Worm (Caenorhabditis elegans) whole organism, L1 larva: ENCODE results near the gene ugt-58.

Source experiments
- C04F5.9 ChIP-seq: sonication (generic microtip); optimal IDR thresholded peaks from 2 replicates; lab custom pipeline; 2016; ENCODE audit warnings: missing genetic modification characterization, missing compliant biosample characterization
- C34B4.2 ChIP-seq: sonication (generic microtip); optimal IDR thresholded peaks from 2 replicates; lab custom pipeline; 2017; ENCODE audit warnings: mild to moderate bottlenecking, missing genetic modification characterization, missing compliant biosample characterization
- Y116A8C.19 ChIP-seq: sonication (generic microtip); optimal IDR thresholded peaks from 2 replicates; lab custom pipeline; 2016; ENCODE audit warnings: missing compliant biosample characterization, missing genetic modification characterization, borderline replicate concordance
- aha-1 ChIP-seq: fragments of 150-350 bp; optimal IDR thresholded peaks from 2 replicates; lab custom pipeline; 2014; ENCODE audit warnings: missing biosample characterization, missing genetic modification characterization
- alr-1 ChIP-seq: fragments of 200-800 bp; sonication (Bioruptor generic); optimal IDR thresholded peaks from 2 replicates; lab custom pipeline; 2018; ENCODE audit warnings: borderline replicate concordance, mild to moderate bottlenecking, missing genetic modification characterization, missing compliant biosample characterization
- blmp-1 ChIP-seq: fragments of 150-350 bp; optimal IDR thresholded peaks from 2 replicates; lab custom pipeline; 2014; ENCODE audit warnings: missing biosample characterization, missing genetic modification characterization
- ceh-82 ChIP-seq, 3 experiments: fragments of 150-350 bp in 1 of 3; sonication (generic microtip) in 2 of 3; optimal IDR thresholded peaks; 2 replicates each; lab custom pipeline; 2014 to 2017; ENCODE audit warnings: missing biosample characterization in 3 of 3, missing genetic modification characterization in 3 of 3
- ceh-90 ChIP-seq: sonication (generic microtip); optimal IDR thresholded peaks from 2 replicates; lab custom pipeline; 2016; ENCODE audit warnings: missing genetic modification characterization, missing compliant biosample characterization
- ces-1 ChIP-seq: fragments of 150-350 bp; optimal IDR thresholded peaks from 2 replicates; lab custom pipeline; 2014; ENCODE audit warnings: missing biosample characterization, missing genetic modification reagents, missing genetic modification characterization
- dsc-1 ChIP-seq: sonication (generic microtip); optimal IDR thresholded peaks from 2 replicates; lab custom pipeline; 2016; ENCODE audit warnings: mild to moderate bottlenecking, missing genetic modification characterization, missing compliant biosample characterization
- efl-3 ChIP-seq: fragments of 200-800 bp; sonication (Bioruptor generic); optimal IDR thresholded peaks from 2 replicates; lab custom pipeline; 2018; ENCODE audit warnings: mild to moderate bottlenecking, missing genetic modification characterization, missing compliant biosample characterization
- egl-13 ChIP-seq: sonication (generic microtip); optimal IDR thresholded peaks from 2 replicates; lab custom pipeline; 2016; ENCODE audit warnings: missing genotype, missing genetic modification reagents, missing genetic modification characterization, missing compliant biosample characterization
- egl-27 ChIP-seq, 2 experiments: fragments of 150-350 bp in 1 of 2; sonication (generic microtip); optimal IDR thresholded peaks; 3 replicates each; lab custom pipeline; 2017 to 2018; ENCODE audit warnings: missing biosample characterization in 2 of 2, missing genetic modification characterization in 2 of 2, missing genetic modification reagents in 2 of 2
- elt-2 ChIP-seq: sonication (generic microtip); optimal IDR thresholded peaks from 2 replicates; lab custom pipeline; 2016; ENCODE audit warnings: missing genetic modification characterization, mild to moderate bottlenecking, inconsistent platforms, missing compliant biosample characterization, missing genetic modification reagents
- elt-3 ChIP-seq, 6 experiments: fragments of 150-350 bp in 1 of 6; sonication (generic microtip); optimal IDR thresholded peaks; 2 replicates each; lab custom pipeline; 2017 to 2018; ENCODE audit warnings: missing biosample characterization in 6 of 6, missing genetic modification characterization in 6 of 6, inconsistent platforms in 1 of 6
- ets-5 ChIP-seq: fragments of 200-800 bp; sonication (Bioruptor generic); IDR thresholded peaks from 2 replicates; pipeline ENCODE4 v1.3.6; 2022; ENCODE audit warnings: missing genetic modification characterization, missing compliant biosample characterization
- fkh-10 ChIP-seq: sonication (generic microtip); optimal IDR thresholded peaks from 2 replicates; lab custom pipeline; 2017; ENCODE audit warnings: missing biosample characterization, missing genetic modification reagents, missing genetic modification characterization
- fkh-4 ChIP-seq: sonication (generic microtip); optimal IDR thresholded peaks from 2 replicates; lab custom pipeline; 2016; ENCODE audit warnings: missing compliant biosample characterization, missing genetic modification characterization, borderline replicate concordance
- grh-1 ChIP-seq: fragments of 200-800 bp; sonication (Bioruptor generic); IDR thresholded peaks from 2 replicates; pipeline ENCODE4 v1.3.6; 2022; ENCODE audit warnings: missing genetic modification reagents, missing genetic modification characterization, missing compliant biosample characterization
- hlh-17 ChIP-seq: fragments of 200-800 bp; sonication (Bioruptor generic); optimal IDR thresholded peaks from 2 replicates; lab custom pipeline; 2018; ENCODE audit warnings: missing genetic modification characterization, mild to moderate bottlenecking, missing compliant biosample characterization, moderate library complexity, borderline replicate concordance
- hlh-4 ChIP-seq: sonication (generic microtip); optimal IDR thresholded peaks from 2 replicates; lab custom pipeline; 2016; ENCODE audit warnings: mild to moderate bottlenecking, missing genetic modification characterization, missing compliant biosample characterization
- hpl-2 ChIP-seq: fragments of 150-350 bp; optimal IDR thresholded peaks from 2 replicates; lab custom pipeline; 2014; ENCODE audit warnings: missing biosample characterization, missing genetic modification reagents, missing genetic modification characterization
- irx-1 ChIP-seq: sonication (generic microtip); optimal IDR thresholded peaks from 2 replicates; lab custom pipeline; 2016; ENCODE audit warnings: missing genetic modification characterization, missing compliant biosample characterization
- isw-1 ChIP-seq: fragments of 200-800 bp; sonication (Bioruptor generic); IDR thresholded peaks from 2 replicates; pipeline ENCODE4 v1.3.6; 2022; ENCODE audit warnings: missing genetic modification characterization, missing compliant biosample characterization
- lin-13 ChIP-seq: fragments of 150-350 bp; optimal IDR thresholded peaks from 2 replicates; lab custom pipeline; 2014; ENCODE audit warnings: missing biosample characterization, missing genetic modification reagents, missing genetic modification characterization
- lin-14 ChIP-seq: fragments of 200-800 bp; sonication (Bioruptor generic); optimal IDR thresholded peaks from 2 replicates; lab custom pipeline; 2018; ENCODE audit warnings: mild to moderate bottlenecking, missing genetic modification characterization, moderate library complexity, missing compliant biosample characterization
- lir-3 ChIP-seq: sonication (generic microtip); optimal IDR thresholded peaks from 2 replicates; lab custom pipeline; 2016; ENCODE audit warnings: mild to moderate bottlenecking, missing genetic modification characterization, moderate library complexity, missing compliant biosample characterization; ENCODE audit not compliant: poor library complexity
- lsy-2 ChIP-seq, 2 experiments: fragments of 150-350 bp; optimal IDR thresholded peaks; 2 replicates each; lab custom pipeline; 2014; ENCODE audit warnings: missing biosample characterization in 2 of 2, missing genetic modification characterization in 2 of 2
- mab-9 ChIP-seq: fragments of 200-800 bp; sonication (Bioruptor generic); IDR thresholded peaks from 2 replicates; pipeline ENCODE4 v1.3.6; 2022; ENCODE audit warnings: missing genetic modification reagents, missing genetic modification characterization, missing compliant biosample characterization
- mdl-1 ChIP-seq, 2 experiments: fragments of 150-350 bp; optimal IDR thresholded peaks; 2 replicates each; lab custom pipeline; 2014 to 2017; ENCODE audit warnings: missing biosample characterization in 2 of 2, missing genetic modification characterization in 2 of 2, inconsistent platforms in 1 of 2
- nhr-11 ChIP-seq: fragments of 150-350 bp; optimal IDR thresholded peaks from 2 replicates; lab custom pipeline; 2014; ENCODE audit warnings: missing biosample characterization, missing genetic modification characterization
- nhr-19 ChIP-seq: fragments of 200-800 bp; sonication (Bioruptor generic); conservative IDR thresholded peaks from 2 replicates; pipeline ENCODE4 v1.3.6; 2022; ENCODE audit warnings: missing genetic modification characterization, missing compliant biosample characterization
- nhr-20 ChIP-seq: sonication (generic microtip); optimal IDR thresholded peaks from 2 replicates; lab custom pipeline; 2016; ENCODE audit warnings: mild to moderate bottlenecking, missing genetic modification characterization, missing compliant biosample characterization
- nhr-237 ChIP-seq: fragments of 150-350 bp; optimal IDR thresholded peaks from 2 replicates; lab custom pipeline; 2014; ENCODE audit warnings: missing biosample characterization, missing genetic modification characterization
- nhr-28 ChIP-seq: fragments of 150-350 bp; optimal IDR thresholded peaks from 2 replicates; lab custom pipeline; 2014; ENCODE audit warnings: missing biosample characterization, missing genetic modification characterization
- nhr-47 ChIP-seq: sonication (generic microtip); optimal IDR thresholded peaks from 2 replicates; lab custom pipeline; 2016; ENCODE audit warnings: mild to moderate bottlenecking, missing genetic modification characterization, moderate library complexity, missing compliant biosample characterization
- nhr-71 ChIP-seq: sonication (generic microtip); optimal IDR thresholded peaks from 2 replicates; lab custom pipeline; 2016; ENCODE audit warnings: mild to moderate bottlenecking, missing genetic modification characterization, moderate library complexity, missing compliant biosample characterization
- nhr-77 ChIP-seq: fragments of 150-350 bp; optimal IDR thresholded peaks from 2 replicates; lab custom pipeline; 2014; ENCODE audit warnings: missing biosample characterization, missing genetic modification characterization
- nhr-84 ChIP-seq: sonication (generic microtip); optimal IDR thresholded peaks from 2 replicates; lab custom pipeline; 2017; ENCODE audit warnings: missing biosample characterization, missing genetic modification characterization
- pag-3 ChIP-seq: sonication (generic microtip); optimal IDR thresholded peaks from 2 replicates; lab custom pipeline; 2017; ENCODE audit warnings: missing genetic modification characterization, mild to moderate bottlenecking, missing compliant biosample characterization, antibody characterized with exemption, borderline replicate concordance; ENCODE audit not compliant: insufficient read depth
- pax-3 ChIP-seq: fragments of 200-800 bp; sonication (Bioruptor generic); optimal IDR thresholded peaks from 2 replicates; lab custom pipeline; 2018; ENCODE audit warnings: mild to moderate bottlenecking, missing genetic modification characterization, moderate library complexity, missing compliant biosample characterization
- pqm-1 ChIP-seq: sonication (generic microtip); optimal IDR thresholded peaks from 3 replicates; lab custom pipeline; 2017; ENCODE audit warnings: missing biosample characterization, missing genetic modification characterization
- rnt-1 ChIP-seq: sonication (generic microtip); optimal IDR thresholded peaks from 2 replicates; lab custom pipeline; 2016; ENCODE audit warnings: mild to moderate bottlenecking, missing genetic modification characterization, moderate library complexity, missing compliant biosample characterization
- skn-1 ChIP-seq: fragments of 150-350 bp; optimal IDR thresholded peaks from 2 replicates; lab custom pipeline; 2014; ENCODE audit warnings: missing biosample characterization, missing genetic modification characterization
- sptf-1 ChIP-seq: fragments of 150-350 bp; optimal IDR thresholded peaks from 2 replicates; lab custom pipeline; 2014; ENCODE audit warnings: missing biosample characterization, missing genetic modification characterization
- tlp-1 ChIP-seq: fragments of 150-350 bp; optimal IDR thresholded peaks from 2 replicates; lab custom pipeline; 2014; ENCODE audit warnings: missing biosample characterization, missing genetic modification characterization
- unc-130 ChIP-seq: fragments of 150-350 bp; optimal IDR thresholded peaks from 2 replicates; lab custom pipeline; 2017; ENCODE audit warnings: missing biosample characterization, missing genetic modification characterization, inconsistent platforms
- unc-30 ChIP-seq: sonication (generic microtip); optimal IDR thresholded peaks from 2 replicates; lab custom pipeline; 2017; ENCODE audit warnings: missing biosample characterization, missing genetic modification characterization
- vab-15 ChIP-seq: sonication (generic microtip); optimal IDR thresholded peaks from 2 replicates; lab custom pipeline; 2017; ENCODE audit warnings: missing genotype, mild to moderate bottlenecking, missing genetic modification characterization, missing compliant biosample characterization
- xbp-1 ChIP-seq: sonication (generic microtip); optimal IDR thresholded peaks from 2 replicates; lab custom pipeline; 2016; ENCODE audit warnings: missing genetic modification characterization, missing compliant biosample characterization
- zip-4 ChIP-seq: fragments of 200-800 bp; sonication (Bioruptor generic); optimal IDR thresholded peaks from 2 replicates; lab custom pipeline; 2018; ENCODE audit warnings: mild to moderate bottlenecking, missing genetic modification characterization, moderate library complexity, missing compliant biosample characterization
- ztf-11 ChIP-seq, 2 experiments: sonication (generic microtip); optimal IDR thresholded peaks; 2 replicates each; lab custom pipeline; 2016 to 2017; ENCODE audit warnings: missing genetic modification characterization in 2 of 2, missing biosample characterization in 1 of 2, missing compliant biosample characterization in 1 of 2

Gene ugt-58

ce11 chrII:9603419-9603818 lies 16.8 kb upstream of the ugt-58 start:
- TF ChIP-seq nhr-19 (GFP tag; lab: Robert Waterston, UW) = peak; percentile 99
- peak; percentile 99 for TF ChIP-seq blmp-1 (tag; lab: Kevin White, UChicago)
- TF ChIP-seq nhr-20 (tag; lab: Kevin White, UChicago) = peak; percentile 100
- no peak for TF ChIP-seq ceh-90 (tag; lab: Kevin White, UChicago)
- TF ChIP-seq lir-3 = peak; percentile 89
- TF ChIP-seq C34B4.2 (tag; lab: Kevin White, UChicago) = no peak
- peak; percentile 85 for TF ChIP-seq pax-3
- no peak for TF ChIP-seq pqm-1 (tag; lab: Kevin White, UChicago)
- peak; percentile 95 for TF ChIP-seq rnt-1 (tag; lab: Kevin White, UChicago)
- TF ChIP-seq nhr-28 (tag; lab: Kevin White, UChicago) = peak; percentile 9
- peak; percentile 85 for TF ChIP-seq grh-1
- TF ChIP-seq hpl-2 (GFP tag; lab: Kevin White, UChicago) = peak; percentile 71
- peak; percentile 95 to 100 for TF ChIP-seq mdl-1 (tag; optimal IDR thresholded peaks at IDR 0.05; lab: Kevin White, UChicago)
- TF ChIP-seq nhr-237 (tag; lab: Kevin White, UChicago) = peak; percentile 84
- TF ChIP-seq hlh-17 (GFP tag; lab: Kevin White, UChicago) = no peak
- peak; percentile 93 for TF ChIP-seq irx-1 (tag; lab: Kevin White, UChicago)
- peak; percentile 73 for TF ChIP-seq C04F5.9
- TF ChIP-seq ets-5 = no peak
- TF ChIP-seq unc-30 (tag; lab: Kevin White, UChicago) = peak; percentile 5
- TF ChIP-seq mab-9 (GFP tag; lab: Robert Waterston, UW) = peak; percentile 71
- peak; percentile 91 to 94 for TF ChIP-seq egl-27 (tag; optimal IDR thresholded peaks at IDR 0.05; lab: Kevin White, UChicago)
- no peak for TF ChIP-seq ztf-11 (tag; optimal IDR thresholded peaks at IDR 0.05; lab: Kevin White, UChicago)
- no peak for TF ChIP-seq ces-1 (GFP tag; lab: Kevin White, UChicago)
- peak; percentile 74 for TF ChIP-seq zip-4
- no peak for TF ChIP-seq hlh-4
- no peak for TF ChIP-seq efl-3
- TF ChIP-seq alr-1 (tag; lab: Kevin White, UChicago) = no peak
- peak; percentile 99 for TF ChIP-seq nhr-11 (tag; lab: Kevin White, UChicago)
- TF ChIP-seq ceh-82 (tag; optimal IDR thresholded peaks at IDR 0.05; lab: Kevin White, UChicago) = peak; percentile 68 to 91 (median 88)
- no peak for TF ChIP-seq nhr-84
- TF ChIP-seq elt-3 (tag; optimal IDR thresholded peaks at IDR 0.05; lab: Kevin White, UChicago) = peak in 5 of 6 experiments; percentile 40 to 99 (median 95)
- TF ChIP-seq nhr-47 (tag; lab: Kevin White, UChicago) = peak; percentile 95
- TF ChIP-seq pag-3 (tag; lab: Kevin White, UChicago) = no peak
- no peak for TF ChIP-seq Y116A8C.19 (tag; lab: Kevin White, UChicago)
- TF ChIP-seq isw-1 (GFP tag; lab: Robert Waterston, UW) = peak; percentile 79
- TF ChIP-seq sptf-1 (tag; lab: Kevin White, UChicago) = no peak
- TF ChIP-seq unc-130 (tag; lab: Kevin White, UChicago) = peak; percentile 82
- TF ChIP-seq fkh-10 (GFP tag; lab: Kevin White, UChicago) = peak; percentile 69
- TF ChIP-seq elt-2 (tag; lab: Kevin White, UChicago) = peak; percentile 84
- TF ChIP-seq vab-15 = peak; percentile 40
- TF ChIP-seq dsc-1 (tag; lab: Kevin White, UChicago) = peak; percentile 74
- peak; percentile 92 for TF ChIP-seq lin-13 (GFP tag; lab: Kevin White, UChicago)
- peak; percentile 96 for TF ChIP-seq xbp-1 (tag; lab: Kevin White, UChicago)
- no peak for TF ChIP-seq fkh-4 (tag; lab: Kevin White, UChicago)
- TF ChIP-seq lsy-2 (tag; optimal IDR thresholded peaks at IDR 0.05; lab: Kevin White, UChicago) = peak; percentile 90 to 96
- TF ChIP-seq aha-1 (tag; lab: Kevin White, UChicago) = no peak
- peak; percentile 99 for TF ChIP-seq lin-14
- TF ChIP-seq nhr-77 (tag; lab: Kevin White, UChicago) = peak; percentile 88
- TF ChIP-seq nhr-71 (tag; lab: Kevin White, UChicago) = peak; percentile 99
- TF ChIP-seq egl-13 (tag; lab: Kevin White, UChicago) = peak; percentile 66
- peak; percentile 94 for TF ChIP-seq skn-1
- TF ChIP-seq tlp-1 (tag; lab: Kevin White, UChicago) = no peak
